Fruit fly (Drosophila melanogaster): ENCODE measurements around the gene msk.

msk gene

dm6 chr3L:8150284-8150683 is 34.3 kb downstream of the msk start:
- TF ChIP-seq CTCF (optimal IDR thresholded peaks at IDR 0.05) = no peak
- no peak for TF ChIP-seq CG8478 (optimal IDR thresholded peaks at IDR 0.05)

dm6 chr3L:8150812-8151211 is 34.8 kb downstream of the msk start:
- TF ChIP-seq CTCF (optimal IDR thresholded peaks at IDR 0.05) (no peak), CG8478 (optimal IDR thresholded peaks at IDR 0.05) (no peak)

- no peak for TF ChIP-seq CG8478 (optimal IDR thresholded peaks at IDR 0.05)
- no peak for TF ChIP-seq CTCF (optimal IDR thresholded peaks at IDR 0.05)
These were observed 35.8 kb downstream of the msk start, which contains the start of gene CG13676 for dm6 chr3L:8151727-8152199. Gene CG13676, minus strand, starts transcription at chr3L:8151813.

DNA sequence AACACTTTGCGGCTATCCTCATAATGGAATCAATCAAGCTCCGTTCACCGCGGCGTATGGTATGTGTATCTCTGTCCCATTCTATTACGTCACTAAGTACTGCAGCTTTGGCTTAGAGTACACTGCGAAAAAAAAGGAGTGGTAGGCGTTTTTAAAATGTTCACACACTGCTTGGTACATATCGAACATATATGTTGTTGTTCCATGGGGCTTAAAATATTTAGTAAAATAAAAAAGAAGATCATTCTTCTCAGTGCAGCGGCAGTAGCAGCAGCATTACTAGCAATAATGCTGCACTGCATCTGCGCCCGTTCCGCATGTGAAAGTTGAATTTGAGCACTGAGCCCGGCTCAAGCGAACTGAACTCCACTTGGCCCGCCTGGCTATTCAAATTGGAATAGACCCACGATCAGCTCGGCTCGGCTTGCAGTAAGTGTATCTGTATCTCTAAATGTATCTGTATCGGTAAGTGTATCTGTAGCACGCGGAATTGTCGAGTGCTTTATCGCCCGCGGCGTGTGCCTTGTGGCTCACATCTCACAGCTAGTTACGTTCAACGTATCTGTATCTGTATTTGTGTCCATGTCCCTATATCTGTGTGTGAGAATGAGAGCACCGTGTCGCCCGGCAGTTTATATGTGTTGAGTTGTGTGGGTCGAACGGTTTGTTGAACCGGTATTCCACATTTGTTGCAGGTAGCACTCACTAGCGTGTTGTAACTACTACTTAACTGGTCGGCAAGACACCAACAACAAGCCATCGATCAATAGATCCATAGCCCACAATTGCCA is 37.4 kb downstream of the msk start:
- TF ChIP-seq CG8478 (optimal IDR thresholded peaks at IDR 0.05) = no peak

DNA sequence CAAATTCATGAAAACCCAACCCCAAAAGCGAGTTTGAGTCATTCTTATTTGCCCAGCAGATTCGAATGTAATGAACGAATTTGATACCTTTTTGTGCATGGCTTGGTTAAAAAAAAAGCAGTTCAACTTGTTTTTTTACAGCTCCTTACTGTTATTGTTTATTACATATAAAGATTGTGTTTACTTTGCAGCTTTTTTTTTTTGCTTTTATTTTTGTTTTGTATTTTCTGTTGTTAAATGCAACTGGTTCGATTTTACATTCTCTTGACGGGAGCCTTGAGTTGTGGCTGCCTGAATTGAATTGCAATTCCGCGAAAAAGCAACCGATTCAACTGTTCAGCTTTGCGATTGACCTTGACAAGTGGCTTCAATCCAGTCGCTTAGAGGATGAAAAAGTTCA is 38.6 kb downstream of the msk start:
- TF ChIP-seq CTCF (optimal IDR thresholded peaks at IDR 0.05) (no peak), CG8478 (optimal IDR thresholded peaks at IDR 0.05) (no peak)

DNA sequence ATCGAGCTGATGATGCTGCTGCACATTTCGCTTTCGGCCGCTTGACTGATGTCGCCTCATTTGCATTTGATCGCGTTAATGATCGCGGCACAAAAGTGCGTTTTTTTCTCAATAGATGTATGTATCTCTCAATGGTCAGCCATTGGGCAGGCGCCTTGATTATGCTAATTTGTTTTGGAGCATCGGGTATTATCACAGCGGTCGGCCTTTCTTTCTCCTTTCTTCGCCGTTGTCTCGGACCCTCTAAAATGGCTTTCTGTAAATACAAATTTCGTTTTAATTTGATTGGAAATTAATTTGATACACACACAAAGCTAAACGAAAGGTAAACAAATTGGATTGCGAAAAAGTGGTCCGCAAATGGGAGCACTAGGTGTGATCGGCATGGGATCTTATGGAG is 39.3 kb downstream of the msk start:
- no peak for TF ChIP-seq CTCF (optimal IDR thresholded peaks at IDR 0.05)
- no peak for TF ChIP-seq CG8478 (optimal IDR thresholded peaks at IDR 0.05)

dm6 chr3L:8156199-8156598 is 40.2 kb downstream of the msk start:
- TF ChIP-seq CTCF (optimal IDR thresholded peaks at IDR 0.05) (no peak), CG8478 (optimal IDR thresholded peaks at IDR 0.05) (no peak)

- no peak for TF ChIP-seq CTCF (optimal IDR thresholded peaks at IDR 0.05)
- TF ChIP-seq CG8478 (optimal IDR thresholded peaks at IDR 0.05) = no peak
These were observed 41.1 kb downstream of the msk start for dm6 chr3L:8157079-8157478.

DNA sequence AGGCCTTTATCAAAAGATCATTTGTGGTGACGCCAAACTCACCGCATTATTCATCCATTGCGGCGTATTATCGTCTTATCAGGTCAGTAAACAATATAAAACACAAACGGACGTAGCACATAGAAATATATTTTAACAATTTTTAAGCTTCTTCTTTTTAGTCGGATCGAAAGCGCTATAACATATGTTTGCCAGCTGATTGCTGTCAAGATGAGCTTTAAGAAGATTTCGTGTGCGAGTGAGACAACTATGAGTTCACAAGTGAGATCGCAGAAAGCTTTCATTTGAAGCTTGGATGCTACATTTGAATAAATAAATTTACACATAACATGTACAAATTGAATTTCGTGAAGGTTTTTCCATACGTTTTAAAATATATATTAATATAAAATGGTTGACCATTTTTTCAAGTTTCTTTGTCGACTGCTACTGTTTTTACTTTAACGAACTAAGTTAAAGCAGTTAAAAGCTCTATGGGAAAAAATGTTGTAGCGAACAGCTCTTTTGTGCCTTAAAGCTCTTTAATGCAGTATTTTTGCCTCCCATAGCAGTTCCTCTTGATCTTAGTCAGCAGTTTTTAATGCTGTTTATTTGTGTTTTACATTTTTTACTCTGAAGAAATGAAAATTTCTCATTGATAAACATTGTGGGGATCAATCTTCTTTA is 42.9 kb downstream of the msk start, which contains the start of gene CG42445:
TSS of gene CG42445 (minus strand) at position 186 of the 666 bp plus-strand sequence.
- TF ChIP-seq CG8478 (optimal IDR thresholded peaks at IDR 0.05) (no peak), CTCF (optimal IDR thresholded peaks at IDR 0.05) (no peak)

- TF ChIP-seq CTCF (optimal IDR thresholded peaks at IDR 0.05) (no peak), CG8478 (optimal IDR thresholded peaks at IDR 0.05) (no peak)
These were observed 43.9 kb downstream of the msk start, which contains the start of gene CG43886 for dm6 chr3L:8159724-8160422. Gene CG43886, minus strand, starts transcription at chr3L:8159774.

- no peak for TF ChIP-seq CG8478 (optimal IDR thresholded peaks at IDR 0.05)
- no peak for TF ChIP-seq CTCF (optimal IDR thresholded peaks at IDR 0.05)
These were observed 49.5 kb downstream of the msk start, which contains the start of gene CG13675 for dm6 chr3L:8165436-8165835. Gene CG13675, minus strand, starts transcription at chr3L:8165518.

All from S2 (cell line).